Fruit fly (Drosophila melanogaster): ENCODE data around the gene mdlc.

dm6 chr3R:20027841-20028240, 29.7 kb upstream of the mdlc start, which contains the start of the genes CG4424 and CG4854:
- TF ChIP-seq CG7045 (GFP tag; optimal IDR thresholded peaks at IDR 0.05): no peak
- TF ChIP-seq CG7101 (tag; optimal IDR thresholded peaks at IDR 0.05): no peak
- TF ChIP-seq Clk (GFP tag; optimal IDR thresholded peaks at IDR 0.05): no peak
- TF ChIP-seq tj (GFP tag; optimal IDR thresholded peaks at IDR 0.05): no peak
- no peak for TF ChIP-seq CG33017 (tag; optimal IDR thresholded peaks at IDR 0.05)
- no peak for TF ChIP-seq cic (GFP tag; optimal IDR thresholded peaks at IDR 0.05)
- no peak for TF ChIP-seq cnc (optimal IDR thresholded peaks at IDR 0.05)
- TF ChIP-seq CG11617 (GFP tag; optimal IDR thresholded peaks at IDR 0.05): no peak
- no peak for TF ChIP-seq Mnt (GFP tag; optimal IDR thresholded peaks at IDR 0.05)
- TF ChIP-seq CG12768 (GFP tag; optimal IDR thresholded peaks at IDR 0.05): no peak
- TF ChIP-seq kay (GFP tag; ENCODE audit: borderline replicate concordance): no peak

Measured in whole organism, adult.